Fruit fly (Drosophila melanogaster) whole organism, prepupa: ENCODE measurements around the gene CG5984.

Source experiments
- Blimp-1 ChIP-seq: fragments of 200-800 bp; sonication (Bioruptor generic); optimal IDR thresholded peaks from 3 replicates; lab custom pipeline; 2017; ENCODE audit warnings: missing biosample characterization, missing genetic modification characterization, mild to moderate bottlenecking, moderate library complexity, missing genetic modification reagents
- CG10631 ChIP-seq: fragments of 200-800 bp; sonication (Bioruptor generic); optimal IDR thresholded peaks from 2 replicates; lab custom pipeline; 2016; ENCODE audit warnings: missing biosample characterization, missing genetic modification characterization
- CG10669 ChIP-seq: fragments of 200-800 bp; sonication (Bioruptor generic); optimal IDR thresholded peaks from 3 replicates; lab custom pipeline; 2018; ENCODE audit warnings: missing biosample characterization, mild to moderate bottlenecking, missing genetic modification characterization, moderate library complexity
- CG11762 ChIP-seq: fragments of 200-800 bp; sonication (Bioruptor generic); optimal IDR thresholded peaks from 3 replicates; lab custom pipeline; 2016; ENCODE audit warnings: missing biosample characterization, missing genetic modification characterization; ENCODE audit not compliant: insufficient read depth
- CG11902 ChIP-seq: fragments of 200-800 bp; sonication (Bioruptor generic); optimal IDR thresholded peaks from 3 replicates; lab custom pipeline; 2016; ENCODE audit warnings: missing biosample characterization, missing genetic modification characterization
- CG15336 ChIP-seq: fragments of 200-800 bp; sonication (Bioruptor generic); IDR thresholded peaks from 2 replicates; pipeline ENCODE4 v1.3.6; 2022; ENCODE audit warnings: missing biosample characterization, missing genetic modification characterization
- CG1621 ChIP-seq: fragments of 200-800 bp; sonication (Bioruptor generic); optimal IDR thresholded peaks from 3 replicates; lab custom pipeline; 2018; ENCODE audit warnings: missing biosample characterization, mild to moderate bottlenecking, missing genetic modification characterization
- CG16779 ChIP-seq: fragments of 200-800 bp; sonication (Bioruptor generic); optimal IDR thresholded peaks from 3 replicates; lab custom pipeline; 2017; ENCODE audit warnings: missing biosample characterization, mild to moderate bottlenecking, missing genetic modification characterization
- CG3032 ChIP-seq: fragments of 200-800 bp; optimal IDR thresholded peaks from 2 replicates; lab custom pipeline; 2019; ENCODE audit warnings: missing biosample characterization, mild to moderate bottlenecking, missing genetic modification characterization, moderate library complexity
- CG32006 ChIP-seq: fragments of 200-800 bp; sonication (Bioruptor generic); optimal IDR thresholded peaks from 3 replicates; lab custom pipeline; 2017; ENCODE audit warnings: missing biosample characterization, mild to moderate bottlenecking, missing genetic modification characterization
- CG34406 ChIP-seq: fragments of 200-800 bp; sonication (Bioruptor generic); optimal IDR thresholded peaks from 3 replicates; lab custom pipeline; 2016; ENCODE audit warnings: missing biosample characterization, missing genetic modification characterization
- CG3919 ChIP-seq: fragments of 200-800 bp; sonication (Bioruptor generic); optimal IDR thresholded peaks from 3 replicates; lab custom pipeline; 2016; ENCODE audit warnings: missing biosample characterization, missing genetic modification characterization
- CG6163 ChIP-seq: fragments of 200-800 bp; sonication (Bioruptor generic); IDR thresholded peaks from 3 replicates; pipeline ENCODE4 v1.3.6; 2022; ENCODE audit warnings: missing biosample characterization, missing genetic modification characterization
- CG6276 ChIP-seq: fragments of 200-800 bp; sonication (Bioruptor generic); optimal IDR thresholded peaks from 2 replicates; lab custom pipeline; 2017; ENCODE audit warnings: missing biosample characterization, mild to moderate bottlenecking, missing genetic modification characterization
- CG6792 ChIP-seq: fragments of 200-800 bp; sonication (Bioruptor generic); optimal IDR thresholded peaks from 3 replicates; lab custom pipeline; 2016; ENCODE audit warnings: missing biosample characterization, missing genetic modification characterization
- CG6854 ChIP-seq: fragments of 200-800 bp; sonication (Bioruptor generic); optimal IDR thresholded peaks from 2 replicates; lab custom pipeline; 2017; ENCODE audit warnings: missing biosample characterization, mild to moderate bottlenecking, missing genetic modification characterization
- CG7368 ChIP-seq: fragments of 200-800 bp; sonication (Bioruptor generic); optimal IDR thresholded peaks from 3 replicates; lab custom pipeline; 2016; ENCODE audit warnings: missing biosample characterization, missing genetic modification characterization
- CG8119 ChIP-seq: fragments of 200-800 bp; sonication (Bioruptor generic); IDR thresholded peaks from 3 replicates; pipeline ENCODE4 v1.3.6; 2022; ENCODE audit warnings: missing biosample characterization, missing genetic modification characterization
- CG8319 ChIP-seq: fragments of 200-800 bp; sonication (Bioruptor generic); optimal IDR thresholded peaks from 3 replicates; lab custom pipeline; 2016; ENCODE audit warnings: missing biosample characterization, missing genetic modification characterization
- CG8632 ChIP-seq: fragments of 200-800 bp; sonication (Bioruptor generic); optimal IDR thresholded peaks from 3 replicates; lab custom pipeline; 2016; ENCODE audit warnings: missing biosample characterization, missing genetic modification characterization
- Ets21C ChIP-seq: fragments of 200-800 bp; sonication (Bioruptor generic); optimal IDR thresholded peaks from 3 replicates; lab custom pipeline; 2016; ENCODE audit warnings: missing biosample characterization, missing genetic modification characterization
- Ets96B ChIP-seq: fragments of 200-800 bp; optimal IDR thresholded peaks from 2 replicates; lab custom pipeline; 2019; ENCODE audit warnings: missing biosample characterization, mild to moderate bottlenecking, missing genetic modification characterization, moderate library complexity
- Gug ChIP-seq: fragments of 200-800 bp; sonication (Bioruptor generic); IDR thresholded peaks from 2 replicates; pipeline ENCODE4 v1.3.6; 2022; ENCODE audit warnings: missing biosample characterization, missing genetic modification characterization
- Hr38 ChIP-seq: sonication (Bioruptor generic); optimal IDR thresholded peaks from 2 replicates; lab custom pipeline; 2016; ENCODE audit warnings: missing biosample characterization, missing genetic modification characterization
- Lpt ChIP-seq: fragments of 200-800 bp; sonication (Bioruptor generic); optimal IDR thresholded peaks from 3 replicates; lab custom pipeline; 2016; ENCODE audit warnings: missing biosample characterization, missing genetic modification characterization
- Met ChIP-seq: fragments of 200-800 bp; sonication (Bioruptor generic); optimal IDR thresholded peaks from 3 replicates; lab custom pipeline; 2016; ENCODE audit warnings: missing biosample characterization, missing genetic modification characterization
- OdsH ChIP-seq: fragments of 200-800 bp; sonication (Bioruptor generic); optimal IDR thresholded peaks from 3 replicates; lab custom pipeline; 2016; ENCODE audit warnings: missing biosample characterization, missing genetic modification characterization
- Smox ChIP-seq: fragments of 200-800 bp; sonication (Bioruptor generic); optimal IDR thresholded peaks from 3 replicates; lab custom pipeline; 2016; ENCODE audit warnings: missing biosample characterization, missing genetic modification characterization
- achi ChIP-seq: fragments of 200-800 bp; sonication (Bioruptor generic); optimal IDR thresholded peaks from 3 replicates; lab custom pipeline; 2016; ENCODE audit warnings: missing biosample characterization, missing genetic modification characterization
- acj6 ChIP-seq: fragments of 200-800 bp; sonication (Bioruptor generic); optimal IDR thresholded peaks from 3 replicates; lab custom pipeline; 2016; ENCODE audit warnings: missing biosample characterization, missing genetic modification characterization
- cyc ChIP-seq: fragments of 200-800 bp; sonication (Bioruptor generic); optimal IDR thresholded peaks from 3 replicates; lab custom pipeline; 2016; ENCODE audit warnings: missing biosample characterization, missing genetic modification characterization
- dac ChIP-seq: fragments of 200-800 bp; sonication (Bioruptor generic); optimal IDR thresholded peaks from 2 replicates; lab custom pipeline; 2017; ENCODE audit warnings: missing biosample characterization, mild to moderate bottlenecking, missing genetic modification characterization
- dsx ChIP-seq: fragments of 200-800 bp; optimal IDR thresholded peaks from 3 replicates; lab custom pipeline; 2019; ENCODE audit warnings: missing biosample characterization, mild to moderate bottlenecking, missing genetic modification characterization, moderate library complexity; ENCODE audit not compliant: poor library complexity, severe bottlenecking
- eg ChIP-seq: fragments of 200-800 bp; sonication (Bioruptor generic); IDR thresholded peaks from 3 replicates; pipeline ENCODE4 v1.3.6; 2022; ENCODE audit warnings: missing biosample characterization, missing genetic modification characterization
- esn ChIP-seq: fragments of 200-800 bp; sonication (Bioruptor generic); optimal IDR thresholded peaks from 2 replicates; lab custom pipeline; 2016; ENCODE audit warnings: missing biosample characterization, mild to moderate bottlenecking, missing genetic modification characterization, moderate library complexity
- fd85E ChIP-seq: fragments of 200-800 bp; sonication (Bioruptor generic); optimal IDR thresholded peaks from 3 replicates; lab custom pipeline; 2016; ENCODE audit warnings: missing biosample characterization, missing genetic modification characterization
- lz ChIP-seq: fragments of 200-800 bp; sonication (Bioruptor generic); optimal IDR thresholded peaks from 3 replicates; lab custom pipeline; 2016; ENCODE audit warnings: missing biosample characterization, missing genetic modification characterization
- net ChIP-seq: fragments of 200-800 bp; sonication (Bioruptor generic); optimal IDR thresholded peaks from 3 replicates; lab custom pipeline; 2016; ENCODE audit warnings: missing biosample characterization, missing genetic modification characterization
- pdm3 ChIP-seq: fragments of 200-800 bp; sonication (Bioruptor generic); optimal IDR thresholded peaks from 3 replicates; lab custom pipeline; 2016; ENCODE audit warnings: missing biosample characterization, missing genetic modification characterization
- spab ChIP-seq: fragments of 200-800 bp; sonication (Bioruptor generic); optimal IDR thresholded peaks from 2 replicates; lab custom pipeline; 2017; ENCODE audit warnings: missing biosample characterization, mild to moderate bottlenecking, missing genetic modification characterization, missing genetic modification reagents
- ss ChIP-seq, 2 experiments: fragments of 200-800 bp; sonication (Bioruptor generic); optimal IDR thresholded peaks; 2 replicates in 1 of 2; 3 replicates in 1 of 2; lab custom pipeline; 2017 to 2018; ENCODE audit warnings: mild to moderate bottlenecking in 2 of 2, missing biosample characterization in 2 of 2, missing genetic modification characterization in 2 of 2, moderate library complexity in 1 of 2
- svp ChIP-seq: fragments of 200-800 bp; sonication (Bioruptor generic); peaks from one replicate; lab custom pipeline; 2016; ENCODE audit warnings: missing biosample characterization, missing genetic modification characterization
- topi ChIP-seq: fragments of 200-800 bp; sonication (Bioruptor generic); optimal IDR thresholded peaks from 3 replicates; lab custom pipeline; 2016; ENCODE audit warnings: missing biosample characterization, missing genetic modification characterization
- vri ChIP-seq: fragments of 200-800 bp; sonication (Bioruptor generic); optimal IDR thresholded peaks from 3 replicates; lab custom pipeline; 2016; ENCODE audit warnings: missing biosample characterization, mild to moderate bottlenecking, missing genetic modification characterization

CG5984 gene

dm6 chr3R:27282286-27282685 is 34.5 kb upstream of the CG5984 start, which contains the start of gene mrt (continued):
- TF ChIP-seq dsx (GFP tag; lab: Kevin White, UChicago) (peak; percentile 31), dac (no peak), net (GFP tag; lab: Kevin White, UChicago) (peak; percentile 51), cyc (GFP tag; lab: Kevin White, UChicago) (peak; percentile 58), Ets96B (tag; lab: Kevin White, UChicago) (peak; percentile 25), CG32006 (peak; percentile 76), CG10669 (GFP tag; lab: Kevin White, UChicago) (peak; percentile 60), CG10631 (GFP tag; lab: Kevin White, UChicago) (peak; percentile 54), ss (GFP tag; optimal IDR thresholded peaks at IDR 0.05; lab: Kevin White, UChicago) (no peak), spab (GFP tag; lab: Kevin White, UChicago) (peak; percentile 28), CG6854 (no peak), Gug (GFP tag; lab: Robert Waterston, UW) (peak; percentile 36; the same call in 1 of the 2 replicates), Lpt (GFP tag; lab: Kevin White, UChicago) (no peak), CG3032 (peak; percentile 60), Ets21C (GFP tag; lab: Kevin White, UChicago) (peak; percentile 47), svp (GFP tag; lab: Kevin White, UChicago) (peak; percentile 71), Met (GFP tag; lab: Kevin White, UChicago) (peak; percentile 48), Blimp-1 (GFP tag; lab: Kevin White, UChicago) (peak; percentile 5), CG15336 (GFP tag; lab: Robert Waterston, UW) (peak; percentile 60), CG8632 (GFP tag; lab: Kevin White, UChicago) (peak; percentile 37), pdm3 (GFP tag; lab: Kevin White, UChicago) (peak; percentile 70)

dm6 chr3R:27281811-27282131 is 34.0 kb upstream of the CG5984 start:
- no peak for TF ChIP-seq CG3032
- TF ChIP-seq Hr38 (GFP tag; lab: Kevin White, UChicago) = no peak
- no peak for TF ChIP-seq cyc (GFP tag; lab: Kevin White, UChicago)
- no peak for TF ChIP-seq esn
- no peak for TF ChIP-seq acj6 (GFP tag; lab: Kevin White, UChicago)

- TF ChIP-seq OdsH = peak; percentile 98
- TF ChIP-seq CG15336 (GFP tag; lab: Robert Waterston, UW) = peak; percentile 97
- peak; percentile 97 for TF ChIP-seq Ets21C (GFP tag; lab: Kevin White, UChicago)
- TF ChIP-seq CG1621 (tag; lab: Kevin White, UChicago) = peak; percentile 99
- TF ChIP-seq ss (GFP tag; optimal IDR thresholded peaks at IDR 0.05; lab: Kevin White, UChicago) = peak; percentile 89 to 94
- peak; percentile 79 for TF ChIP-seq Blimp-1 (GFP tag; lab: Kevin White, UChicago)
- peak; percentile 98 for TF ChIP-seq dac
- peak; percentile 97 for TF ChIP-seq achi
- TF ChIP-seq CG3919 (GFP tag; lab: Kevin White, UChicago) = peak; percentile 99
- TF ChIP-seq topi (GFP tag; lab: Kevin White, UChicago) = peak; percentile 98
- peak; percentile 97 for TF ChIP-seq CG10631 (GFP tag; lab: Kevin White, UChicago)
- TF ChIP-seq CG16779 = peak; percentile 96
- TF ChIP-seq CG7368 (GFP tag; lab: Kevin White, UChicago) = peak; percentile 98
- peak; percentile 97 for TF ChIP-seq CG34406
- peak; percentile 90 for TF ChIP-seq CG6854
- TF ChIP-seq CG11902 (GFP tag; lab: Kevin White, UChicago) = peak; percentile 96
- peak; percentile 97 for TF ChIP-seq CG6792 (GFP tag; lab: Kevin White, UChicago)
- peak; percentile 97 for TF ChIP-seq spab (GFP tag; lab: Kevin White, UChicago)
- TF ChIP-seq CG32006 = peak; percentile 98
- peak; percentile 99 for TF ChIP-seq eg
- TF ChIP-seq Smox (GFP tag; lab: Kevin White, UChicago) = peak; percentile 97
- peak; percentile 94 for TF ChIP-seq CG11762 (GFP tag; lab: Kevin White, UChicago)
- peak; percentile 97 for TF ChIP-seq CG6276 (GFP tag; lab: Kevin White, UChicago)
- TF ChIP-seq CG3032 = peak; percentile 92
- peak; percentile 98 for TF ChIP-seq pdm3 (GFP tag; lab: Kevin White, UChicago)
- peak; percentile 98 for TF ChIP-seq lz
- peak; percentile 95 for TF ChIP-seq Lpt (GFP tag; lab: Kevin White, UChicago)
- peak; percentile 95 for TF ChIP-seq CG8319
- TF ChIP-seq vri = peak; percentile 95
- peak; percentile 98 for TF ChIP-seq CG10669 (GFP tag; lab: Kevin White, UChicago)
- TF ChIP-seq Met (GFP tag; lab: Kevin White, UChicago) = peak; percentile 97
- TF ChIP-seq fd85E (GFP tag; lab: Kevin White, UChicago) = peak; percentile 96
- peak; percentile 98 for TF ChIP-seq CG6163
- peak; percentile 98 for TF ChIP-seq CG8119 (GFP tag; lab: Robert Waterston, UW)
Measured at dm6 chr3R:27281022-27281810, 33.4 kb upstream of the CG5984 start.
